Worm (Caenorhabditis elegans) whole organism, early embryonic: ENCODE measurements around the gene Y51A2B.16.
"Not testable (repeated sequence)": the region's sequence is repeated elsewhere in the genome, so short reads cannot be mapped to it uniquely, and the experiment has no call there.

Source experiments
- B0310.2 ChIP-seq: sonication (generic microtip); optimal IDR thresholded peaks from 2 replicates; lab custom pipeline; 2016; ENCODE audit warnings: mild to moderate bottlenecking, missing genetic modification characterization, missing compliant biosample characterization
- aly-1 ChIP-seq: sonication (generic microtip); optimal IDR thresholded peaks from 2 replicates; lab custom pipeline; 2016; ENCODE audit warnings: missing genetic modification characterization, missing compliant biosample characterization
- ama-1 ChIP-seq: fragments of 150-350 bp; optimal IDR thresholded peaks from 2 replicates; lab custom pipeline; 2014
- ceh-13 ChIP-seq: fragments of 200-800 bp; sonication (Bioruptor generic); optimal IDR thresholded peaks from 2 replicates; lab custom pipeline; 2018; ENCODE audit warnings: mild to moderate bottlenecking, missing genetic modification characterization, missing compliant biosample characterization
- ets-7 ChIP-seq: sonication (generic microtip); optimal IDR thresholded peaks from 2 replicates; lab custom pipeline; 2016; ENCODE audit warnings: missing genotype, missing genetic modification characterization, missing compliant biosample characterization
- flt-1 ChIP-seq: fragments of 200-800 bp; sonication (Bioruptor generic); IDR thresholded peaks from 2 replicates; pipeline ENCODE4 v1.3.6; 2022; ENCODE audit warnings: missing genetic modification characterization, missing compliant biosample characterization
- hmg-4 ChIP-seq: fragments of 200-800 bp; sonication (Bioruptor generic); optimal IDR thresholded peaks from 2 replicates; lab custom pipeline; 2018; ENCODE audit warnings: mild to moderate bottlenecking, missing genetic modification characterization, missing compliant biosample characterization
- hnd-1 ChIP-seq: sonication (generic microtip); optimal IDR thresholded peaks from 2 replicates; lab custom pipeline; 2016; ENCODE audit warnings: missing genetic modification characterization, missing compliant biosample characterization
- pes-1 ChIP-seq: fragments of 200-800 bp; sonication (Bioruptor generic); IDR thresholded peaks from 2 replicates; pipeline ENCODE4 v1.3.6; 2022; ENCODE audit warnings: missing genetic modification reagents, missing genetic modification characterization, missing compliant biosample characterization
- scrt-1 ChIP-seq: fragments of 200-800 bp; sonication (Bioruptor generic); IDR thresholded peaks from 2 replicates; pipeline ENCODE4 v1.3.6; 2022; ENCODE audit warnings: missing genetic modification characterization, missing compliant biosample characterization
- sea-1 ChIP-seq: fragments of 200-800 bp; sonication (Bioruptor generic); conservative IDR thresholded peaks from 2 replicates; pipeline ENCODE4 v1.3.6; 2022; ENCODE audit warnings: missing genetic modification characterization, missing compliant biosample characterization
- tbx-11 ChIP-seq: fragments of 200-800 bp; sonication (Bioruptor generic); IDR thresholded peaks from 2 replicates; pipeline ENCODE4 v1.3.6; 2022; ENCODE audit warnings: missing genetic modification characterization, missing compliant biosample characterization

- not testable (repeated sequence) for TF ChIP-seq ets-7 (tag; lab: Kevin White, UChicago); aly-1 (tag; lab: Kevin White, UChicago); ama-1 (lab: Kevin White, UChicago); tbx-11; sea-1 (GFP tag; lab: Robert Waterston, UW); pes-1 (GFP tag; lab: Robert Waterston, UW); hmg-4 (GFP tag; lab: Kevin White, UChicago); flt-1 (GFP tag; lab: Robert Waterston, UW); scrt-1; B0310.2 (tag; lab: Kevin White, UChicago); hnd-1; ceh-13 (GFP tag; lab: Kevin White, UChicago)
These were observed 41.8 kb upstream of the Y51A2B.16 start, which contains the start of gene ZK262.9 for ce11 chrV:18439469-18439868.
